Worm (Caenorhabditis elegans) whole organism, late embryonic: Measurements from ENCODE around the gene nspb-4.

Experiments
- C38D4.7 ChIP-seq: fragments of 200-800 bp; sonication (Bioruptor generic); optimal IDR thresholded peaks from 2 replicates; lab custom pipeline; 2018; ENCODE audit warnings: mild to moderate bottlenecking, missing genetic modification characterization, moderate library complexity, missing compliant biosample characterization
- F13H6.1 ChIP-seq: sonication (generic microtip); optimal IDR thresholded peaks from 2 replicates; lab custom pipeline; 2016; ENCODE audit warnings: missing genetic modification characterization, missing compliant biosample characterization
- K02D7.2 ChIP-seq: sonication (generic microtip); optimal IDR thresholded peaks from 2 replicates; lab custom pipeline; 2017; ENCODE audit warnings: mild to moderate bottlenecking, missing genetic modification characterization, missing compliant biosample characterization
- K09A11.1 ChIP-seq: sonication (generic microtip); optimal IDR thresholded peaks from 2 replicates; lab custom pipeline; 2017; ENCODE audit warnings: antibody characterized with exemption, mild to moderate bottlenecking, missing genetic modification characterization, missing compliant biosample characterization; ENCODE audit not compliant: insufficient read depth
- Y22D7AL.16 ChIP-seq: sonication (generic microtip); optimal IDR thresholded peaks from 2 replicates; lab custom pipeline; 2016; ENCODE audit warnings: missing genetic modification characterization, missing compliant biosample characterization
- ahr-1 ChIP-seq: sonication (generic microtip); optimal IDR thresholded peaks from 2 replicates; lab custom pipeline; 2016; ENCODE audit warnings: missing genetic modification characterization, missing compliant biosample characterization
- ama-1 ChIP-seq: fragments of 150-350 bp; optimal IDR thresholded peaks from 2 replicates; lab custom pipeline; 2014
- ceh-18 ChIP-seq: sonication (generic microtip); optimal IDR thresholded peaks from 2 replicates; lab custom pipeline; 2016; ENCODE audit warnings: missing genetic modification characterization, missing compliant biosample characterization
- ceh-19 ChIP-seq: fragments of 200-800 bp; sonication (Bioruptor generic); optimal IDR thresholded peaks from 2 replicates; lab custom pipeline; 2018; ENCODE audit warnings: mild to moderate bottlenecking, missing genetic modification characterization, missing compliant biosample characterization
- ceh-22 ChIP-seq: sonication (generic microtip); optimal IDR thresholded peaks from 2 replicates; lab custom pipeline; 2017; ENCODE audit warnings: missing biosample characterization, missing genetic modification characterization
- ceh-24 ChIP-seq: sonication (generic microtip); optimal IDR thresholded peaks from 2 replicates; lab custom pipeline; 2016; ENCODE audit warnings: mild to moderate bottlenecking, missing genetic modification characterization, missing compliant biosample characterization
- ceh-31 ChIP-seq: sonication (generic microtip); optimal IDR thresholded peaks from 2 replicates; lab custom pipeline; 2016; ENCODE audit warnings: missing genetic modification characterization, missing compliant biosample characterization
- ceh-34 ChIP-seq: sonication (generic microtip); optimal IDR thresholded peaks from 2 replicates; lab custom pipeline; 2016; ENCODE audit warnings: mild to moderate bottlenecking, missing genetic modification characterization, missing compliant biosample characterization
- ceh-48 ChIP-seq: sonication (generic microtip); optimal IDR thresholded peaks from 2 replicates; lab custom pipeline; 2016; ENCODE audit warnings: missing genetic modification characterization, inconsistent platforms, missing compliant biosample characterization
- ceh-6 ChIP-seq: fragments of 200-800 bp; sonication (Bioruptor generic); optimal IDR thresholded peaks from 2 replicates; lab custom pipeline; 2018; ENCODE audit warnings: mild to moderate bottlenecking, missing genetic modification characterization, missing compliant biosample characterization
- elt-2 ChIP-seq: sonication (generic microtip); optimal IDR thresholded peaks from 2 replicates; lab custom pipeline; 2016; ENCODE audit warnings: missing genetic modification reagents, missing genetic modification characterization, missing compliant biosample characterization
- elt-4 ChIP-seq: sonication (generic microtip); optimal IDR thresholded peaks from 2 replicates; lab custom pipeline; 2016; ENCODE audit warnings: missing genetic modification characterization, missing compliant biosample characterization
- ets-4 ChIP-seq: sonication (generic microtip); optimal IDR thresholded peaks from 2 replicates; lab custom pipeline; 2016; ENCODE audit warnings: missing genetic modification characterization, missing compliant biosample characterization
- eyg-1 ChIP-seq: sonication (generic microtip); optimal IDR thresholded peaks from 2 replicates; lab custom pipeline; 2016; ENCODE audit warnings: missing genotype, missing genetic modification characterization, missing compliant biosample characterization
- fax-1 ChIP-seq: sonication (generic microtip); optimal IDR thresholded peaks from 2 replicates; lab custom pipeline; 2016; ENCODE audit warnings: missing genotype, missing genetic modification characterization, missing compliant biosample characterization
- fkh-10 ChIP-seq: fragments of 150-350 bp; optimal IDR thresholded peaks from 2 replicates; lab custom pipeline; 2014; ENCODE audit warnings: missing biosample characterization, missing genetic modification reagents, missing genetic modification characterization
- fkh-6 ChIP-seq: sonication (generic microtip); optimal IDR thresholded peaks from 2 replicates; lab custom pipeline; 2016; ENCODE audit warnings: missing genetic modification characterization, missing compliant biosample characterization
- hlh-13 ChIP-seq: fragments of 200-800 bp; sonication (Bioruptor generic); optimal IDR thresholded peaks from 2 replicates; lab custom pipeline; 2018; ENCODE audit warnings: mild to moderate bottlenecking, missing genetic modification characterization, missing compliant biosample characterization
- hlh-15 ChIP-seq: sonication (generic microtip); optimal IDR thresholded peaks from 2 replicates; lab custom pipeline; 2016; ENCODE audit warnings: missing genetic modification characterization, missing compliant biosample characterization
- hlh-30 ChIP-seq: sonication (generic microtip); optimal IDR thresholded peaks from 2 replicates; lab custom pipeline; 2017; ENCODE audit warnings: antibody characterized with exemption, missing genetic modification characterization, missing compliant biosample characterization; ENCODE audit not compliant: insufficient read depth
- hlh-8 ChIP-seq: sonication (generic microtip); optimal IDR thresholded peaks from 2 replicates; lab custom pipeline; 2016; ENCODE audit warnings: missing genotype, missing genetic modification characterization, missing compliant biosample characterization
- mec-3 ChIP-seq: sonication (generic microtip); optimal IDR thresholded peaks from 2 replicates; lab custom pipeline; 2016; ENCODE audit warnings: borderline replicate concordance, missing genetic modification characterization, missing compliant biosample characterization
- nfya-1 ChIP-seq: sonication (generic microtip); optimal IDR thresholded peaks from 2 replicates; lab custom pipeline; 2017; ENCODE audit warnings: missing genetic modification characterization, mild to moderate bottlenecking, missing compliant biosample characterization, antibody characterized with exemption, moderate library complexity
- nhr-11 ChIP-seq: fragments of 150-350 bp; optimal IDR thresholded peaks from 2 replicates; lab custom pipeline; 2014; ENCODE audit warnings: missing biosample characterization, missing genetic modification characterization
- nhr-232 ChIP-seq: sonication (generic microtip); optimal IDR thresholded peaks from 2 replicates; lab custom pipeline; 2016; ENCODE audit warnings: missing genetic modification characterization, missing compliant biosample characterization
- odd-2 ChIP-seq: sonication (generic microtip); optimal IDR thresholded peaks from 2 replicates; lab custom pipeline; 2017; ENCODE audit warnings: antibody characterized with exemption, mild to moderate bottlenecking, missing genetic modification characterization, missing compliant biosample characterization
- pat-9 ChIP-seq: fragments of 200-800 bp; sonication (Bioruptor generic); optimal IDR thresholded peaks from 2 replicates; lab custom pipeline; 2018; ENCODE audit warnings: mild to moderate bottlenecking, missing genetic modification characterization, moderate library complexity, missing compliant biosample characterization
- pha-2 ChIP-seq: sonication (generic microtip); optimal IDR thresholded peaks from 2 replicates; lab custom pipeline; 2017; ENCODE audit warnings: mild to moderate bottlenecking, missing genetic modification characterization, missing compliant biosample characterization
- pqm-1 ChIP-seq: sonication (generic microtip); optimal IDR thresholded peaks from 2 replicates; lab custom pipeline; 2016; ENCODE audit warnings: missing genetic modification characterization, missing compliant biosample characterization
- pros-1 ChIP-seq: fragments of 150-350 bp; optimal IDR thresholded peaks from 2 replicates; lab custom pipeline; 2014; ENCODE audit warnings: missing biosample characterization, missing genetic modification reagents, missing genetic modification characterization
- rnt-1 ChIP-seq: sonication (generic microtip); optimal IDR thresholded peaks from 2 replicates; lab custom pipeline; 2016; ENCODE audit warnings: missing genetic modification characterization, missing compliant biosample characterization
- sdc-2 ChIP-seq: sonication (generic microtip); optimal IDR thresholded peaks from 2 replicates; lab custom pipeline; 2016; ENCODE audit warnings: missing genotype, missing genetic modification characterization, missing compliant biosample characterization
- sox-4 ChIP-seq: sonication (generic microtip); optimal IDR thresholded peaks from 2 replicates; lab custom pipeline; 2017; ENCODE audit warnings: mild to moderate bottlenecking, missing genetic modification characterization, inconsistent platforms, missing compliant biosample characterization
- tbx-2 ChIP-seq: sonication (generic microtip); optimal IDR thresholded peaks from 2 replicates; lab custom pipeline; 2016; ENCODE audit warnings: missing genetic modification characterization, missing compliant biosample characterization
- ttx-3 ChIP-seq: sonication (generic microtip); optimal IDR thresholded peaks from 2 replicates; lab custom pipeline; 2016; ENCODE audit warnings: missing genetic modification reagents, missing genetic modification characterization, missing compliant biosample characterization
- unc-3 ChIP-seq, 2 experiments: fragments of 200-800 bp in 1 of 2; sonication (Bioruptor generic) in 1 of 2; sonication (generic microtip) in 1 of 2; conservative IDR thresholded peaks in 1 of 2; optimal IDR thresholded peaks in 1 of 2; 2 replicates each; pipeline versions ENCODE4 v1.3.6 to Lab custom; 2016 to 2022; ENCODE audit warnings: missing compliant biosample characterization in 2 of 2, missing genetic modification characterization in 2 of 2, missing genetic modification reagents in 1 of 2
- unc-42 ChIP-seq: sonication (generic microtip); optimal IDR thresholded peaks from 2 replicates; lab custom pipeline; 2016; ENCODE audit warnings: missing genotype, missing genetic modification characterization, missing compliant biosample characterization
- unc-55 ChIP-seq: sonication (generic microtip); optimal IDR thresholded peaks from 2 replicates; lab custom pipeline; 2017; ENCODE audit warnings: missing biosample characterization, missing genetic modification reagents, missing genetic modification characterization
- unc-86 ChIP-seq: sonication (generic microtip); optimal IDR thresholded peaks from 2 replicates; lab custom pipeline; 2016; ENCODE audit warnings: missing genetic modification characterization, missing compliant biosample characterization
- ztf-16 ChIP-seq: sonication (generic microtip); optimal IDR thresholded peaks from 2 replicates; lab custom pipeline; 2017; ENCODE audit warnings: missing genetic modification characterization, missing compliant biosample characterization

Gene nspb-4

DNA sequence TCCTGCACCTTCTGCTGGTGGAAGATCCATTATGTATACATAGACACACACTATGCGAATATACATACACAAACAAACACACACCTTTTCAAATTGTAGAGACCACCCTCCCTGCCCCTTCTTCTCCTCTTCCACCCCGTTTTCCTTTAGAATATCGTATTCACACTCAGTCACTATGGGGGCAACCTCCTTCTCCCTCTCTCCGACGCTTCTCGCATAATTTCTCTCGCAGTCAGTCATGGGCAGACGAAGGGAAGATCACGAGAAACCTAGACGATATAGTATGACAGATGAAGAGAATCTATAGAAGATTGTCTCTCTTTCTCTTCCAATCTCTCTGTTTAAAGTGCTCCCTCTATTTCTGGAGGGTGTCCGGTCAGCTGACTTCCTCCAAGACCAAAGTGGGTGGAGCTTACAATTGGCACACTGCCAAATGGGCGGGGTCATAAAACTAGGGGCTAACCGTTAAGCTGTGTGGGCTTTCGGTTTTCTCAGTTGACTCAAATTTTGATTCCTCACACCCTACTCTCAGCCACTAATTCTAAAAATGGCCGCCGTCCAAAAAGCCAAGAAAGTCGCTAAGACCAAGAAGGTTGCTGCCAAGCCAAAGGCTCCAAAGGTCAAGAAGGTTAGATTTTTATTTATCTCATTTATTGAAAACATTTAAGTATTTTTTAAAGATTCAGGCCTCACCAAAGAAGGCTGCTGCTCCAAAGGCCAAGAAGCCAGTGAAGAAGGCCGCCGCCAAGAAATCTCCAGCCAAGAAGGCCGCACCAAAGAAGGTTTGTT is 48.0 kb downstream of the nspb-4 start, which contains the start of gene hil-7 (continued):
- TF ChIP-seq Y22D7AL.16 (tag; lab: Kevin White, UChicago) (no peak), unc-86 (tag; lab: Kevin White, UChicago) (peak; percentile 47), hlh-15 (tag; lab: Kevin White, UChicago) (no peak), odd-2 (tag; lab: Kevin White, UChicago) (no peak), ceh-34 (tag; lab: Kevin White, UChicago) (peak; percentile 96), unc-42 (tag; lab: Kevin White, UChicago) (peak; percentile 82), ceh-22 (tag; lab: Kevin White, UChicago) (peak; percentile 82), pha-2 (tag; lab: Kevin White, UChicago) (peak; percentile 51), ceh-19 (GFP tag; lab: Kevin White, UChicago) (peak; percentile 86), K09A11.1 (peak; percentile 19), ceh-6 (GFP tag; lab: Kevin White, UChicago) (peak; percentile 58), ama-1 (peak; percentile 94), K02D7.2 (no peak), ets-4 (tag; lab: Kevin White, UChicago) (peak; percentile 53), pat-9 (no peak), sdc-2 (peak; percentile 78), hlh-30 (peak; percentile 98), ceh-24 (tag; lab: Kevin White, UChicago) (no peak), elt-4 (no peak), sox-4 (tag; lab: Kevin White, UChicago) (no peak), nhr-232 (tag; lab: Kevin White, UChicago) (peak; percentile 11), elt-2 (tag; lab: Kevin White, UChicago) (peak; percentile 0), hlh-8 (tag; lab: Kevin White, UChicago) (peak; percentile 17), pqm-1 (no peak), unc-55 (peak; percentile 97), ztf-16 (peak; percentile 34), ahr-1 (tag; lab: Kevin White, UChicago) (peak; percentile 25), unc-3 (GFP tag; conservative IDR thresholded peaks at IDR 0.05; lab: Robert Waterston, UW) (no peak), unc-3 (tag; optimal IDR thresholded peaks at IDR 0.05; lab: Kevin White, UChicago) (no peak), C38D4.7 (no peak), ceh-18 (peak; percentile 87), fax-1 (no peak), tbx-2 (tag; lab: Kevin White, UChicago) (peak; percentile 87), ttx-3 (tag; lab: Kevin White, UChicago) (no peak), F13H6.1 (tag; lab: Kevin White, UChicago) (peak; percentile 28), fkh-6 (tag; lab: Kevin White, UChicago) (peak; percentile 17), rnt-1 (tag; lab: Kevin White, UChicago) (peak; percentile 72), nfya-1 (tag; lab: Kevin White, UChicago) (peak; percentile 94), hlh-13 (GFP tag; lab: Kevin White, UChicago) (no peak), nhr-11 (tag; lab: Kevin White, UChicago) (no peak), fkh-10 (GFP tag; lab: Kevin White, UChicago) (peak; percentile 27)
- TF ChIP-seq, all 69 proteins: peak for 39

ce11 chrIV:6646905-6647304 is 48.9 kb downstream of the nspb-4 start:
- TF ChIP-seq mec-3 (tag; lab: Kevin White, UChicago) (no peak), eyg-1 (tag; lab: Kevin White, UChicago) (no peak), ama-1 (peak; percentile 93), ceh-31 (tag; lab: Kevin White, UChicago) (peak; percentile 12), pros-1 (peak; percentile 42), ceh-48 (tag; lab: Kevin White, UChicago) (no peak), rnt-1 (tag; lab: Kevin White, UChicago) (peak; percentile 12)
- TF ChIP-seq, all 69 proteins: peak for 4
